Worm (Caenorhabditis elegans): ENCODE results near the gene clc-25.

ce11 chrIII:1052291-1052690 lies 26.1 kb upstream of the clc-25 start:
- TF ChIP-seq ets-7 (tag; optimal IDR thresholded peaks at IDR 0.05) (no peak), scrt-1 (GFP tag; IDR thresholded peaks at IDR 0.05) (no peak), ceh-36 (tag; optimal IDR thresholded peaks at IDR 0.05) (peak; percentile 90), ama-1 (optimal IDR thresholded peaks at IDR 0.05) (no peak), pes-1 (GFP tag; IDR thresholded peaks at IDR 0.05) (no peak), sea-1 (GFP tag; conservative IDR thresholded peaks at IDR 0.05) (no peak), ceh-13 (GFP tag; optimal IDR thresholded peaks at IDR 0.05) (no peak), F13C5.2 (tag; optimal IDR thresholded peaks at IDR 0.05) (no peak), hmbx-1 (tag; optimal IDR thresholded peaks at IDR 0.05) (no peak)
